Worm (Caenorhabditis elegans) whole organism, dauer: Measurements from ENCODE around the gene col-148.

ENCODE experiments used
- unc-62 ChIP-seq: sonication (generic microtip); optimal IDR thresholded peaks from 2 replicates; lab custom pipeline; 2017; ENCODE audit warnings: missing biosample characterization, missing genetic modification reagents, missing genetic modification characterization

The col-148 gene

ce11 chrV:10248255-10248979 lies 6.9 kb downstream of the col-148 start, which contains the start of gene akt-1:
Gene akt-1, plus strand, starts transcription at chrV:10248905.
- no peak for TF ChIP-seq unc-62 (GFP tag; lab: Kevin White, UChicago)

- no peak for TF ChIP-seq unc-62 (GFP tag; lab: Kevin White, UChicago)
These were observed 8.0 kb downstream of the col-148 start for ce11 chrV:10249515-10249914.

- TF ChIP-seq unc-62 (GFP tag; lab: Kevin White, UChicago): no peak
These were observed 11.1 kb downstream of the col-148 start for ce11 chrV:10252682-10253081.

ce11 chrV:10255005-10255472 lies 13.5 kb downstream of the col-148 start, which contains the start of gene rop-1:
Gene rop-1, minus strand, starts transcription at chrV:10255055.
- TF ChIP-seq unc-62 (GFP tag; lab: Kevin White, UChicago): no peak

- TF ChIP-seq unc-62 (GFP tag; lab: Kevin White, UChicago): no peak
These were observed 14.5 kb downstream of the col-148 start, which contains the start of gene nhr-232 for ce11 chrV:10256050-10256449. Gene nhr-232, plus strand, starts transcription at chrV:10256170.

ce11 chrV:10260460-10260859 lies 18.9 kb downstream of the col-148 start, which contains the start of gene sri-18:
Gene sri-18, minus strand, starts transcription at chrV:10260560.
- no peak for TF ChIP-seq unc-62 (GFP tag; lab: Kevin White, UChicago)

ce11 chrV:10265019-10265418 lies 23.5 kb downstream of the col-148 start:
- no peak for TF ChIP-seq unc-62 (GFP tag; lab: Kevin White, UChicago)

ce11 chrV:10266050-10266449 lies 24.5 kb downstream of the col-148 start:
- TF ChIP-seq unc-62 (GFP tag; lab: Kevin White, UChicago): no peak

ce11 chrV:10270214-10270613 lies 28.7 kb downstream of the col-148 start, which contains the start of gene ric-4:
Gene ric-4, minus strand, starts transcription at chrV:10270314.
- no peak for TF ChIP-seq unc-62 (GFP tag; lab: Kevin White, UChicago)

ce11 chrV:10273837-10274236 lies 32.3 kb downstream of the col-148 start:
- TF ChIP-seq unc-62 (GFP tag; lab: Kevin White, UChicago): no peak

ce11 chrV:10275619-10276018 lies 34.1 kb downstream of the col-148 start, which contains the start of gene Y22F5A.11:
Gene Y22F5A.11, minus strand, starts transcription at chrV:10275646.
- no peak for TF ChIP-seq unc-62 (GFP tag; lab: Kevin White, UChicago)

- TF ChIP-seq unc-62 (GFP tag; lab: Kevin White, UChicago): no peak
These were observed 34.5 kb downstream of the col-148 start for ce11 chrV:10276038-10276437.

ce11 chrV:10277579-10277978 lies 36.0 kb downstream of the col-148 start, which contains the start of gene lys-1:
Gene lys-1, plus strand, starts transcription at chrV:10277904.
- TF ChIP-seq unc-62 (GFP tag; lab: Kevin White, UChicago): no peak

- TF ChIP-seq unc-62 (GFP tag; lab: Kevin White, UChicago): no peak
These were observed 38.6 kb downstream of the col-148 start for ce11 chrV:10280112-10280511.

ce11 chrV:10281374-10281773 lies 39.8 kb downstream of the col-148 start, which contains the start of gene lys-2:
Gene lys-2, minus strand, starts transcription at chrV:10281474.
- no peak for TF ChIP-seq unc-62 (GFP tag; lab: Kevin White, UChicago)

- no peak for TF ChIP-seq unc-62 (GFP tag; lab: Kevin White, UChicago)
These were observed 41.9 kb downstream of the col-148 start, which contains the start of gene lys-3 for ce11 chrV:10283444-10283843. Gene lys-3, minus strand, starts transcription at chrV:10283544.

- no peak for TF ChIP-seq unc-62 (GFP tag; lab: Kevin White, UChicago)
These were observed 44.3 kb downstream of the col-148 start for ce11 chrV:10285853-10286252.
